Worm (Caenorhabditis elegans): ENCODE data around the gene F21D9.4.

DNA sequence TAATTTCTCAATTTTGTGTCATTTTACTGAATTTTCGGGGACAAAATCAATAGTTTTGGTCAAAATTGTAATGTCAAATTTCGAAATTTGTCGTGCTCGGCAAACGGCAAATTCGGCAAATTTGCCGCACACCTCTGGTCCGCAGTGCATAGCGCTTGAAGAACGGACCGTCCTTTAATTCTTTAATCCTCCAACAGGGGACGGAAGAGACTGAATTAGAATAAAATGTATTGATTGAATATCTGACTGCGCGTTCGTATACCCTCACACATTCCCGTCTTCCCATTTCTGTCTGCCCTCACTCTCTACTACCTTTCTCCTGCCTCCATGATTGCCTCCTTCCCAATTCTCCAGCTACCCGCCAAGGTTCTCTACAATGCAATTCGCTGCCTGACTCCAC is 45.6 kb downstream of the F21D9.4 start, which contains the start of gene F55C9.14:
- TF ChIP-seq spr-3 (GFP tag; optimal IDR thresholded peaks at IDR 0.05) = no peak
- no peak for TF ChIP-seq attf-4 (tag; optimal IDR thresholded peaks at IDR 0.05)
- TF ChIP-seq unc-62 (GFP tag; optimal IDR thresholded peaks at IDR 0.05 in 1 of 2) = no peak
- TF ChIP-seq unc-62 (tag; optimal IDR thresholded peaks at IDR 0.05) = no peak
- TF ChIP-seq egl-27 (tag; optimal IDR thresholded peaks at IDR 0.05) = no peak
- no peak for TF ChIP-seq egl-43 (GFP tag; IDR thresholded peaks at IDR 0.05)
- TF ChIP-seq jun-1 (tag; optimal IDR thresholded peaks at IDR 0.05) = no peak
- TF ChIP-seq nhr-76 (tag; optimal IDR thresholded peaks at IDR 0.05) = no peak
- no peak for TF ChIP-seq skn-1 (tag; optimal IDR thresholded peaks at IDR 0.05)
- no peak for TF ChIP-seq ceh-82 (tag; optimal IDR thresholded peaks at IDR 0.05)
- TF ChIP-seq F10B5.3 (tag; optimal IDR thresholded peaks at IDR 0.05) = no peak
